Worm (Caenorhabditis elegans): ENCODE measurements around the gene ent-2.

DNA sequence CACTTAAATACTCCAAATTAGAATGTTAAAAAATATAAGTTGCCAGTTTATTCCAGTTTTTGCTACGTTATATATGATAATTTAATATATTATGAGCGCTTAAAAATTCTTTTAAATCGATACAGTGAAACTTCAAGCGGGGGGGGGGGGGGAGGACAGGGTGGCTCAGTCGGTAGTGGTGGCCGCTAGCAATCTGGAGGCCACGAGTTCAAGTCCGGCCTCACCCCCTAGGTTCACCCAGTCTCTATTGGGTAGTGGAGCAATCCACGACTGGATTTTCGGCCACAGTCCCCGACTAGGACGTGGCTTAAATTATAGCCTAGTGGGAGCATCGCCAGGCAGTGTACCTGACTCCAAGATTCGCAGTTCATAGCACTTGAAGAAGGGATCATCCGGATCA, 20.1 kb downstream of the ent-2 start:
- TF ChIP-seq ama-1 (optimal IDR thresholded peaks at IDR 0.05), result no peak
- no peak for TF ChIP-seq aly-1 (tag; optimal IDR thresholded peaks at IDR 0.05)
- TF ChIP-seq tbx-11 (GFP tag; IDR thresholded peaks at IDR 0.05), result no peak
- no peak for TF ChIP-seq ceh-13 (GFP tag; optimal IDR thresholded peaks at IDR 0.05)
- TF ChIP-seq B0310.2 (tag; optimal IDR thresholded peaks at IDR 0.05), result no peak
- no peak for TF ChIP-seq ets-7 (tag; optimal IDR thresholded peaks at IDR 0.05)
- no peak for TF ChIP-seq flt-1 (GFP tag; IDR thresholded peaks at IDR 0.05)
- TF ChIP-seq tra-4 (tag; optimal IDR thresholded peaks at IDR 0.05), result no peak
